Worm (Caenorhabditis elegans) whole organism, mixed stage, embryonic: ENCODE measurements around the gene F32A11.1.

ENCODE experiments used
- M03D4.4 ChIP-seq: sonication (generic microtip); optimal IDR thresholded peaks from 2 replicates; lab custom pipeline; 2017; ENCODE audit warnings: mild to moderate bottlenecking, missing genetic modification characterization, missing compliant biosample characterization
- bed-3 ChIP-seq: fragments of 200-800 bp; sonication (Bioruptor generic); optimal IDR thresholded peaks from 3 replicates; lab custom pipeline; 2018; ENCODE audit warnings: mild to moderate bottlenecking, missing genetic modification characterization, moderate library complexity, missing compliant biosample characterization
- blmp-1 ChIP-seq: fragments of 150-350 bp; optimal IDR thresholded peaks from 2 replicates; lab custom pipeline; 2014; ENCODE audit warnings: missing biosample characterization, missing genetic modification characterization
- ceh-39 ChIP-seq: fragments of 150-350 bp; optimal IDR thresholded peaks from 2 replicates; lab custom pipeline; 2014; ENCODE audit warnings: missing biosample characterization, missing genetic modification characterization
- ceh-43 ChIP-seq: fragments of 200-800 bp; sonication (Bioruptor generic); optimal IDR thresholded peaks from 2 replicates; lab custom pipeline; 2018; ENCODE audit warnings: mild to moderate bottlenecking, missing genetic modification characterization, moderate library complexity, missing compliant biosample characterization
- ceh-83 ChIP-seq: fragments of 200-800 bp; sonication (Bioruptor generic); optimal IDR thresholded peaks from 2 replicates; lab custom pipeline; 2018; ENCODE audit warnings: mild to moderate bottlenecking, missing genetic modification characterization, missing compliant biosample characterization
- ces-1 ChIP-seq: fragments of 150-350 bp; optimal IDR thresholded peaks from 2 replicates; lab custom pipeline; 2014; ENCODE audit warnings: missing biosample characterization, missing genetic modification reagents, missing genetic modification characterization
- drap-1 ChIP-seq: fragments of 200-800 bp; sonication (Bioruptor generic); optimal IDR thresholded peaks from 3 replicates; lab custom pipeline; 2018; ENCODE audit warnings: mild to moderate bottlenecking, missing genetic modification characterization, missing compliant biosample characterization
- elt-1 ChIP-seq: sonication (generic microtip); optimal IDR thresholded peaks from 2 replicates; lab custom pipeline; 2017; ENCODE audit warnings: missing genetic modification characterization, mild to moderate bottlenecking, missing compliant biosample characterization, antibody characterized with exemption, moderate library complexity, borderline replicate concordance; ENCODE audit not compliant: insufficient read depth
- elt-3 ChIP-seq: fragments of 150-350 bp; optimal IDR thresholded peaks from 2 replicates; lab custom pipeline; 2014; ENCODE audit warnings: missing biosample characterization, missing genetic modification characterization
- flh-1 ChIP-seq: fragments of 200-800 bp; sonication (Bioruptor generic); optimal IDR thresholded peaks from 2 replicates; lab custom pipeline; 2018; ENCODE audit warnings: mild to moderate bottlenecking, missing genetic modification characterization, moderate library complexity, missing compliant biosample characterization
- hlh-1 ChIP-seq: fragments of 150-350 bp; optimal IDR thresholded peaks from 2 replicates; lab custom pipeline; 2014; ENCODE audit warnings: missing biosample characterization, missing genetic modification reagents, missing genetic modification characterization
- lin-13 ChIP-seq: fragments of 150-350 bp; optimal IDR thresholded peaks from 2 replicates; lab custom pipeline; 2014; ENCODE audit warnings: missing biosample characterization, missing genetic modification characterization
- lin-32 ChIP-seq: fragments of 200-800 bp; sonication (Bioruptor generic); optimal IDR thresholded peaks from 2 replicates; lab custom pipeline; 2018; ENCODE audit warnings: mild to moderate bottlenecking, missing genetic modification characterization, missing compliant biosample characterization
- lsy-2 ChIP-seq: fragments of 150-350 bp; optimal IDR thresholded peaks from 2 replicates; lab custom pipeline; 2014; ENCODE audit warnings: missing biosample characterization, missing genetic modification characterization
- mab-5 ChIP-seq: fragments of 150-350 bp; optimal IDR thresholded peaks from 2 replicates; lab custom pipeline; 2014; ENCODE audit warnings: missing biosample characterization, missing genetic modification characterization
- mep-1 ChIP-seq: fragments of 150-350 bp; optimal IDR thresholded peaks from 2 replicates; lab custom pipeline; 2017; ENCODE audit warnings: missing biosample characterization, missing genetic modification reagents, missing genetic modification characterization, inconsistent platforms
- mls-2 ChIP-seq: sonication (generic microtip); optimal IDR thresholded peaks from 2 replicates; lab custom pipeline; 2016; ENCODE audit warnings: mild to moderate bottlenecking, missing genetic modification characterization, moderate library complexity, missing compliant biosample characterization
- nhr-12 ChIP-seq: fragments of 150-350 bp; optimal IDR thresholded peaks from 2 replicates; lab custom pipeline; 2014; ENCODE audit warnings: missing biosample characterization, missing genetic modification characterization
- nhr-2 ChIP-seq: fragments of 150-350 bp; optimal IDR thresholded peaks from 2 replicates; lab custom pipeline; 2014; ENCODE audit warnings: missing biosample characterization, missing genetic modification characterization
- nhr-237 ChIP-seq: fragments of 150-350 bp; optimal IDR thresholded peaks from 2 replicates; lab custom pipeline; 2014; ENCODE audit warnings: missing biosample characterization, missing genetic modification characterization
- nhr-28 ChIP-seq: fragments of 150-350 bp; optimal IDR thresholded peaks from 2 replicates; lab custom pipeline; 2014; ENCODE audit warnings: missing biosample characterization, missing genetic modification characterization
- nhr-76 ChIP-seq: sonication (generic microtip); optimal IDR thresholded peaks from 2 replicates; lab custom pipeline; 2017; ENCODE audit warnings: missing biosample characterization, missing genetic modification characterization
- pha-4 ChIP-seq: fragments of 150-350 bp; optimal IDR thresholded peaks from 2 replicates; lab custom pipeline; 2018; ENCODE audit warnings: missing biosample characterization, missing genetic modification reagents, missing genetic modification characterization
- snpc-4 ChIP-seq: fragments of 150-350 bp; optimal IDR thresholded peaks from 2 replicates; lab custom pipeline; 2014; ENCODE audit warnings: missing biosample characterization, missing genetic modification characterization
- sptf-1 ChIP-seq: sonication (generic microtip); optimal IDR thresholded peaks from 2 replicates; lab custom pipeline; 2017; ENCODE audit warnings: mild to moderate bottlenecking, missing genetic modification characterization, moderate library complexity, missing compliant biosample characterization
- unc-120 ChIP-seq: sonication (generic microtip); optimal IDR thresholded peaks from 2 replicates; lab custom pipeline; 2017; ENCODE audit warnings: missing genetic modification characterization, missing compliant biosample characterization; ENCODE audit not compliant: poor library complexity, severe bottlenecking
- unc-39 ChIP-seq: fragments of 150-350 bp; optimal IDR thresholded peaks from 2 replicates; lab custom pipeline; 2014; ENCODE audit warnings: missing biosample characterization, missing genetic modification characterization
- unc-62 ChIP-seq: fragments of 150-350 bp; optimal IDR thresholded peaks from 2 replicates; lab custom pipeline; 2014; ENCODE audit warnings: missing biosample characterization, missing genetic modification reagents, missing genetic modification characterization
- zip-8 ChIP-seq: fragments of 150-350 bp; optimal IDR thresholded peaks from 2 replicates; lab custom pipeline; 2014; ENCODE audit warnings: missing biosample characterization, missing genetic modification characterization
- ztf-11 ChIP-seq: fragments of 150-350 bp; optimal IDR thresholded peaks from 2 replicates; lab custom pipeline; 2014; ENCODE audit warnings: missing biosample characterization, missing genetic modification characterization

F32A11.1 gene

DNA sequence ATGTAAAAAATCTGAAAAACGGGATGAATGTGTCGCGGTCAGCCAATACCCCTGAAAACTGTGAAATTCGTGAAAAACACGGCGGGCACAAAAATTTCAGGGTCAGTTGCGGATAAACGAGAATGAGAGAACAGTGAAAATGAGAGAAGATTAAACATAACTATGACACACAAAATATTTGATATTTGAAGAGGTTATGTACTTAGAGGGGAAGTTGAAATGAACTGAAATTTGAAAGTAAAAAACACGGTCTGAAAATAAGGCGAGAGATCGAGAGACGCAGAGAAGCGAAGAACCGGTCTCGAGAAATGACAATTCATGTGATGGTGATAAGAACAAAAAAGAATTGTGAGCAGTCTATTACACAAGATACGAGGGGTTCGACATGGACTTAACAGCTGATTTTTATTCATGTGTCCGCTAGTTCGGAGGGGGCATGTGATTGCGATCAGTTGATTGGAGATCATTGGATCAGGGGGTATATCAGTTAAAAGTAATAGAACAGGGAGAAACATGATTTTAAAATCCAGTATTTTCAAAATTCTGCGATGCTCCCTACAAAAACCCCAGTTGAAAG, 8.6 kb downstream of the F32A11.1 start, which contains the start of gene moe-3:
Gene moe-3 (minus strand): TSS at position 51 of the 577 bp plus-strand sequence.
- TF ChIP-seq elt-3 (tag; lab: Kevin White, UChicago) (no peak), flh-1 (GFP tag; lab: Kevin White, UChicago) (no peak), hlh-1 (tag; lab: Kevin White, UChicago) (no peak)

DNA sequence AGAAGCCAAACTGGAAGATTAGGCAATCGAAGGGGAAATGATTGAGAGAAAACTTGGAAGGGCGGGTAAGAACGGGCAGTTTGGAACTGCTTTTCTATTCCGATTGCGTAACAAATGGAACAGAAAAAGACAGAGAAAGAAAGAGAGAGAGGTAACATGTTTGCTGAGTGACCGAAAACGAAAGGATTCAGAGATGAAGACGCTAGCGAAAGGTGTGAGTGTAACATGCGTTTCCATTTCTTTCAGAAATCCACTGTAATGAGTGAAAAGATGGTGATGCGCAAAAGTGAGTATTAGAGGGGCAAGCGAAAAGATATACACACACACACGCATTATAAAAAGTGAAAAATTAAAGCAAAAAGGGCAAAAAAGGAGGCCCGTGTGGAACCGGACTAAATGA, 10.4 kb downstream of the F32A11.1 start:
- peak; percentile 32 for TF ChIP-seq zip-8 (tag; lab: Kevin White, UChicago)
- TF ChIP-seq blmp-1 (tag; lab: Kevin White, UChicago): peak; percentile 79
- TF ChIP-seq nhr-12 (tag; lab: Kevin White, UChicago): no peak

DNA sequence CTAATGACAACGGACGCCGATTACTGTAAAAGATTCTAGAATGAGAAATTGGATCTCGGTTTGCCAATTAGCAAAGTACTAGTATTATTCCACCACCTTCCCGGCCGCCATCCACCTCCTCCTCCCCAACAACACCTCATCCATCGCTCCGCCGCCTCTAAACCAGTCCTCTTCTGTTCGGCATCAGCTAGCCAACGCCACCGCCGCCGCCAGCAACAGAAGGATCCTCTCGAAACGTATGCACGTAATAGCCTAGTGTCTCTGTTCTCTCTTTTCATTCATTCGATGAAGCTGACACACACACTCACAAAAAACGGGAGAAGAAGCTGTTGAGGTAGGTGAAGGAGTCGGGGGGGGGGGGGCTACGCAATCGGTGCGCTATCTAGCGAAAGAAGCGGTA, 13.6 kb downstream of the F32A11.1 start:
- TF ChIP-seq ceh-39 (tag; lab: Kevin White, UChicago): no peak
- TF ChIP-seq lin-13: no peak
- TF ChIP-seq nhr-237 (tag; lab: Kevin White, UChicago): no peak
- TF ChIP-seq unc-120 (tag; lab: Kevin White, UChicago): no peak
- no peak for TF ChIP-seq M03D4.4 (tag; lab: Kevin White, UChicago)
- TF ChIP-seq lsy-2 (tag; lab: Kevin White, UChicago): no peak
- no peak for TF ChIP-seq blmp-1 (tag; lab: Kevin White, UChicago)
- no peak for TF ChIP-seq ces-1
- no peak for TF ChIP-seq unc-39 (tag; lab: Kevin White, UChicago)
- TF ChIP-seq flh-1 (GFP tag; lab: Kevin White, UChicago): no peak
- no peak for TF ChIP-seq nhr-28 (tag; lab: Kevin White, UChicago)

DNA sequence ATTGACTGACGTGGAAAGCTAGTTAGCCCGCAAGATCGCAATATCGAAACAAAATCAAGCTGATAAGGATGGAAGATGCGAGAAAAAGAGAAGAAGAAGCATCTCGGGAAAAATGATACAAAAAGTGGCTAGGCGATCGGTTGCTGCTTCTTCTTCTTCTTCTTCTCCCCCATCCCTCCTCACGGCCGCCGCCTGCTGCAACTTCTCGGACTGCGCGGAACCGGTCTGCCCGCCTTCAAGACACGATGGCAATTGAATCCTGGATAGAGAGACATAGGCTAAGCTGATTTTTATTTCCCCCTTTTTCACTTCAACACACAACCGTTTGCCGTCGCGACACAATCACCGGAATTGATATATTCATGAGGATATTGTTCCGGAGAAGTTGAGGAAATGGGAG, 17.3 kb downstream of the F32A11.1 start:
- TF ChIP-seq ztf-11 (tag; lab: Kevin White, UChicago) (no peak), snpc-4 (tag; lab: Kevin White, UChicago) (no peak), unc-39 (tag; lab: Kevin White, UChicago) (no peak), lin-32 (GFP tag; lab: Kevin White, UChicago) (no peak), mep-1 (tag; lab: Kevin White, UChicago) (no peak), nhr-2 (no peak), lin-13 (no peak), elt-3 (tag; lab: Kevin White, UChicago) (no peak)
- TF ChIP-seq, all 35 proteins: peak for 0

DNA sequence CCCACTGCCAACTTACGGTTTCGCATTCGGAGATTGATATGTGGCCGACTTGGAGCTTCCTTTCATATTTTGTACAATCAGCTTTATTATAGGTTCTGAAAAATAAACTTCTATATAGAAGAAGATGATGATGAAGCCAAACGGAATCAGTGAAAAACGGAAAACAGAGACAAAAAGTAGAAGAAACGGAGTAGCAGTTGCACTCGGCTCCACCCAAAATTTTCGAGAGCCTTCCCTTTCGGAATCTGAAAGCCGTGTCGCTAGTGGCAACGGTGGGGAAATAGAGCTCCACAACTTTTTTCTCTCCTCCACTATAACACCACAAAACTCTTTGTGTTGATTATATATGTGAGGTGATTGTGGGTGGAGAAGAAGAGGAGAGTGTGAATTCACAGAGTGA, 24.3 kb downstream of the F32A11.1 start, which contains the start of gene W09H1.1:
Gene W09H1.1 (minus strand): TSS at position 101 of the 400 bp plus-strand sequence.
- TF ChIP-seq drap-1 (GFP tag; lab: Kevin White, UChicago): no peak
- TF ChIP-seq nhr-76 (tag; lab: Kevin White, UChicago): no peak
- no peak for TF ChIP-seq nhr-2
- no peak for TF ChIP-seq mep-1 (tag; lab: Kevin White, UChicago)
- no peak for TF ChIP-seq mls-2 (tag; lab: Kevin White, UChicago)
- TF ChIP-seq unc-120 (tag; lab: Kevin White, UChicago): no peak
- no peak for TF ChIP-seq nhr-28 (tag; lab: Kevin White, UChicago)
- no peak for TF ChIP-seq unc-62 (GFP tag; lab: Kevin White, UChicago)
- TF ChIP-seq pha-4 (tag; lab: Kevin White, UChicago): no peak
- no peak for TF ChIP-seq elt-1
- no peak for TF ChIP-seq ceh-43 (GFP tag; lab: Kevin White, UChicago)
- TF ChIP-seq ceh-83 (GFP tag; lab: Kevin White, UChicago): no peak
- TF ChIP-seq unc-39 (tag; lab: Kevin White, UChicago): no peak
- no peak for TF ChIP-seq mab-5

DNA sequence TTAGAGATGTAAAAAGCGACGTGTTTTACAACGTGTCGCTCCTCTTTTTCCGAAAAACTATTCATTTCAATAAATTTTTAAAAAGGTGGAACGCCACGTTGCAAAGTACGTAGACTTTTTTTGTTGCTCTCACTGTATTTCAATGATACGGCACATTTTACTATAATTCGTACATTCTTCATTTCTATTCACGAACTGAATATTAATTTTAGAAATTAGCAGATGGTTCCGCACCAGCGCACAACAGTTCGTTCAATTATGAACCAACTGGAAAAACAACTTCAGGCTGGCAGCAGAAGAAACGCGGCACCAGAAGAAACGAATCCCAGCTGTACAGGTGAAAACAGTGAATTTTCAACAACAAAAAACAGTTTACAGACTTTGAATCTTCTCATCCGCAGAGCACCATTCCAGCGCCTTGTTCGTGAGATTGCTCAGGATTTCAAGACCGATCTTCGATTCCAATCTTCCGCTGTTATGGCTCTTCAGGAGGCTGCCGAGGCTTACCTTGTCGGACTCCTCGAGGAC, 26.2 kb downstream of the F32A11.1 start, which contains the start of the genes W09H1.4 and his-73:
Gene W09H1.4 (plus strand): TSS at position 301 of the 528 bp plus-strand sequence.
Gene his-73 (plus strand): TSS at position 478 of the 528 bp plus-strand sequence.
- no peak for TF ChIP-seq sptf-1 (tag; lab: Kevin White, UChicago)
- no peak for TF ChIP-seq ztf-11 (tag; lab: Kevin White, UChicago)
- TF ChIP-seq elt-3 (tag; lab: Kevin White, UChicago): no peak
- no peak for TF ChIP-seq hlh-1 (tag; lab: Kevin White, UChicago)
- no peak for TF ChIP-seq nhr-28 (tag; lab: Kevin White, UChicago)
- no peak for TF ChIP-seq zip-8 (tag; lab: Kevin White, UChicago)
- TF ChIP-seq unc-62 (GFP tag; lab: Kevin White, UChicago): no peak
- no peak for TF ChIP-seq pha-4 (tag; lab: Kevin White, UChicago)
- no peak for TF ChIP-seq nhr-12 (tag; lab: Kevin White, UChicago)
- TF ChIP-seq nhr-2: no peak
- TF ChIP-seq ceh-43 (GFP tag; lab: Kevin White, UChicago): no peak
- no peak for TF ChIP-seq M03D4.4 (tag; lab: Kevin White, UChicago)
- TF ChIP-seq ceh-39 (tag; lab: Kevin White, UChicago): no peak
- no peak for TF ChIP-seq nhr-237 (tag; lab: Kevin White, UChicago)
- no peak for TF ChIP-seq bed-3 (GFP tag; lab: Kevin White, UChicago)
- TF ChIP-seq lin-13: no peak
- TF ChIP-seq snpc-4 (tag; lab: Kevin White, UChicago): no peak
